Fruit fly (Drosophila melanogaster): Measurements from ENCODE around the gene CG12535.

The CG12535 gene

dm6 chrX:3372656-3373268, 76.0 kb downstream of the CG12535 start, which contains the start of gene Myc (continued):
- TF ChIP-seq CG32532 (GFP tag; IDR thresholded peaks at IDR 0.05) (peak; percentile 45; the same call in 1 of the 2 replicates), lilli (GFP tag; optimal IDR thresholded peaks at IDR 0.05) (no peak), CG2129 (GFP tag; IDR thresholded peaks at IDR 0.05; ENCODE audit: partially characterized antibody) (no peak), CG14050 (GFP tag; IDR thresholded peaks at IDR 0.05) (no peak), nmo (GFP tag; optimal IDR thresholded peaks at IDR 0.05) (no peak), kni (GFP tag; optimal IDR thresholded peaks at IDR 0.05) (peak; percentile 25), CG6765 (GFP tag; optimal IDR thresholded peaks at IDR 0.05) (peak; percentile 19), CG7928 (GFP tag; optimal IDR thresholded peaks at IDR 0.05) (no peak), CG31224 (GFP tag; IDR thresholded peaks at IDR 0.05) (no peak), sens (GFP tag) (peak; percentile 86), fd3F (GFP tag; optimal IDR thresholded peaks at IDR 0.05) (no peak), CG5953 (GFP tag; IDR thresholded peaks at IDR 0.05) (no peak), CG12942 (GFP tag; optimal IDR thresholded peaks at IDR 0.05) (no peak), CG1647 (GFP tag; optimal IDR thresholded peaks at IDR 0.05) (no peak), Camta (GFP tag; optimal IDR thresholded peaks at IDR 0.05) (no peak), Trl (optimal IDR thresholded peaks at IDR 0.05) (peak; percentile 93 to 97), Trl (GFP tag; optimal IDR thresholded peaks at IDR 0.05) (peak; percentile 58), CG11085 (GFP tag; IDR thresholded peaks at IDR 0.05) (no peak), Meics (GFP tag; optimal IDR thresholded peaks at IDR 0.05) (peak; percentile 12), CG32772 (GFP tag; IDR thresholded peaks at IDR 0.05) (no peak), sr (GFP tag; IDR thresholded peaks at IDR 0.05) (no peak), peb (GFP tag; IDR thresholded peaks at IDR 0.05) (no peak), CHES-1-like (GFP tag; optimal IDR thresholded peaks at IDR 0.05) (no peak), CG13123 (GFP tag; optimal IDR thresholded peaks at IDR 0.05) (no peak), Dll (GFP tag; IDR thresholded peaks at IDR 0.05; ENCODE audit: partially characterized antibody) (peak; percentile 36; the same call in 1 of the 4 replicates), tx (GFP tag; optimal IDR thresholded peaks at IDR 0.05) (no peak), rib (GFP tag; IDR thresholded peaks at IDR 0.05) (no peak), CG9817 (tag; optimal IDR thresholded peaks at IDR 0.05) (no peak), unc-4 (GFP tag; IDR thresholded peaks at IDR 0.05; ENCODE audit: partially characterized antibody) (no peak), CG12236 (GFP tag; optimal IDR thresholded peaks at IDR 0.05) (no peak), CG33557 (GFP tag; optimal IDR thresholded peaks at IDR 0.05) (no peak), NFAT (GFP tag; IDR thresholded peaks at IDR 0.05) (peak; percentile 42; the same call in 1 of the 2 replicates), tna (GFP tag; IDR thresholded peaks at IDR 0.05; ENCODE audit: partially characterized antibody) (no peak), sob (GFP tag; IDR thresholded peaks at IDR 0.05) (no peak), wdn (GFP tag; IDR thresholded peaks at IDR 0.05) (no peak), CG11696 (GFP tag; IDR thresholded peaks at IDR 0.05) (0 out of 2 replicates have a peak, but pooled peaks have one; percentile 44), CG10431 (GFP tag; optimal IDR thresholded peaks at IDR 0.05) (no peak), CG10366 (GFP tag; IDR thresholded peaks at IDR 0.05) (no peak), NK7.1 (GFP tag; optimal IDR thresholded peaks at IDR 0.05) (no peak), CG14014 (GFP tag; IDR thresholded peaks at IDR 0.05) (no peak), CG9932 (GFP tag; IDR thresholded peaks at IDR 0.05) (no peak), zf30C (GFP tag; optimal IDR thresholded peaks at IDR 0.05) (peak; percentile 8), Tbp (GFP tag; optimal IDR thresholded peaks at IDR 0.05) (no peak), dpn (GFP tag; optimal IDR thresholded peaks at IDR 0.05) (no peak), Rfx (GFP tag; IDR thresholded peaks at IDR 0.05) (peak; percentile 50; the same call in 1 of the 2 replicates), hkb (optimal IDR thresholded peaks at IDR 0.05) (no peak), hkb (GFP tag; IDR thresholded peaks at IDR 0.05) (no peak), CG34224 (GFP tag; IDR thresholded peaks at IDR 0.05; ENCODE audit: partially characterized antibody) (peak; percentile 46; the same call in 1 of the 3 replicates), oc (tag; optimal IDR thresholded peaks at IDR 0.05) (no peak), CG34376 (GFP tag; optimal IDR thresholded peaks at IDR 0.05) (peak; percentile 81), Fer1 (GFP tag; optimal IDR thresholded peaks at IDR 0.05) (peak; percentile 28), CG2889 (GFP tag; IDR thresholded peaks at IDR 0.05) (no peak)
